Worm (Caenorhabditis elegans) whole organism, early embryonic: ENCODE data around the gene K03B4.1.

ENCODE experiments used
- B0310.2 ChIP-seq: sonication (generic microtip); optimal IDR thresholded peaks from 2 replicates; lab custom pipeline; 2016; ENCODE audit warnings: mild to moderate bottlenecking, missing genetic modification characterization, missing compliant biosample characterization
- ama-1 ChIP-seq: fragments of 150-350 bp; optimal IDR thresholded peaks from 2 replicates; lab custom pipeline; 2014
- flt-1 ChIP-seq: fragments of 200-800 bp; sonication (Bioruptor generic); IDR thresholded peaks from 2 replicates; pipeline ENCODE4 v1.3.6; 2022; ENCODE audit warnings: missing genetic modification characterization, missing compliant biosample characterization
- hmg-4 ChIP-seq: fragments of 200-800 bp; sonication (Bioruptor generic); optimal IDR thresholded peaks from 2 replicates; lab custom pipeline; 2018; ENCODE audit warnings: mild to moderate bottlenecking, missing genetic modification characterization, missing compliant biosample characterization
- tbx-37 ChIP-seq: fragments of 200-800 bp; sonication (Bioruptor generic); conservative IDR thresholded peaks from 2 replicates; pipeline ENCODE4 v1.3.6; 2022; ENCODE audit warnings: missing genetic modification reagents, missing genetic modification characterization, missing compliant biosample characterization

- TF ChIP-seq B0310.2 (no peak), flt-1 (no peak), hmg-4 (GFP tag; lab: Kevin White, UChicago) (no peak), tbx-37 (no peak), ama-1 (lab: Kevin White, UChicago) (no peak)
These were observed 36.0 kb upstream of the K03B4.1 start for ce11 chrV:4653093-4653492.
